Worm (Caenorhabditis elegans) whole organism, L1 larva: ENCODE measurements around the gene C17H12.37.

Experiments used
- C16A3.4 ChIP-seq: fragments of 150-350 bp; optimal IDR thresholded peaks from 2 replicates; lab custom pipeline; 2014; ENCODE audit warnings: missing biosample characterization, missing genetic modification characterization
- F16B12.6 ChIP-seq: fragments of 150-350 bp; optimal IDR thresholded peaks from 2 replicates; lab custom pipeline; 2014; ENCODE audit warnings: missing biosample characterization, missing genetic modification characterization
- alr-1 ChIP-seq: fragments of 200-800 bp; sonication (Bioruptor generic); optimal IDR thresholded peaks from 2 replicates; lab custom pipeline; 2018; ENCODE audit warnings: borderline replicate concordance, mild to moderate bottlenecking, missing genetic modification characterization, missing compliant biosample characterization
- ama-1 ChIP-seq: fragments of 150-350 bp; optimal IDR thresholded peaks from 2 replicates; lab custom pipeline; 2014
- blmp-1 ChIP-seq: fragments of 150-350 bp; optimal IDR thresholded peaks from 2 replicates; lab custom pipeline; 2014; ENCODE audit warnings: missing biosample characterization, missing genetic modification characterization
- ceh-63 ChIP-seq: fragments of 200-800 bp; sonication (Bioruptor generic); optimal IDR thresholded peaks from 2 replicates; lab custom pipeline; 2018; ENCODE audit warnings: mild to moderate bottlenecking, missing genetic modification characterization, missing compliant biosample characterization
- ceh-88 ChIP-seq: fragments of 200-800 bp; sonication (Bioruptor generic); IDR thresholded peaks from 2 replicates; pipeline ENCODE4 v1.3.6; 2022; ENCODE audit warnings: missing genetic modification characterization, missing compliant biosample characterization
- ceh-90 ChIP-seq: sonication (generic microtip); optimal IDR thresholded peaks from 2 replicates; lab custom pipeline; 2016; ENCODE audit warnings: missing genetic modification characterization, missing compliant biosample characterization
- egl-13 ChIP-seq: sonication (generic microtip); optimal IDR thresholded peaks from 2 replicates; lab custom pipeline; 2016; ENCODE audit warnings: missing genotype, missing genetic modification reagents, missing genetic modification characterization, missing compliant biosample characterization
- elt-2 ChIP-seq: sonication (generic microtip); optimal IDR thresholded peaks from 2 replicates; lab custom pipeline; 2016; ENCODE audit warnings: missing genetic modification characterization, mild to moderate bottlenecking, inconsistent platforms, missing compliant biosample characterization, missing genetic modification reagents
- elt-3 ChIP-seq, 6 experiments: fragments of 150-350 bp in 1 of 6; sonication (generic microtip); optimal IDR thresholded peaks; 2 replicates each; lab custom pipeline; 2017 to 2018; ENCODE audit warnings: missing biosample characterization in 6 of 6, missing genetic modification characterization in 6 of 6, inconsistent platforms in 1 of 6
- ets-5 ChIP-seq: fragments of 200-800 bp; sonication (Bioruptor generic); IDR thresholded peaks from 2 replicates; pipeline ENCODE4 v1.3.6; 2022; ENCODE audit warnings: missing genetic modification characterization, missing compliant biosample characterization
- grh-1 ChIP-seq: fragments of 200-800 bp; sonication (Bioruptor generic); IDR thresholded peaks from 2 replicates; pipeline ENCODE4 v1.3.6; 2022; ENCODE audit warnings: missing genetic modification reagents, missing genetic modification characterization, missing compliant biosample characterization
- hlh-17 ChIP-seq: fragments of 200-800 bp; sonication (Bioruptor generic); optimal IDR thresholded peaks from 2 replicates; lab custom pipeline; 2018; ENCODE audit warnings: missing genetic modification characterization, mild to moderate bottlenecking, missing compliant biosample characterization, moderate library complexity, borderline replicate concordance
- hlh-4 ChIP-seq: sonication (generic microtip); optimal IDR thresholded peaks from 2 replicates; lab custom pipeline; 2016; ENCODE audit warnings: mild to moderate bottlenecking, missing genetic modification characterization, missing compliant biosample characterization
- irx-1 ChIP-seq: sonication (generic microtip); optimal IDR thresholded peaks from 2 replicates; lab custom pipeline; 2016; ENCODE audit warnings: missing genetic modification characterization, missing compliant biosample characterization
- isw-1 ChIP-seq: fragments of 200-800 bp; sonication (Bioruptor generic); IDR thresholded peaks from 2 replicates; pipeline ENCODE4 v1.3.6; 2022; ENCODE audit warnings: missing genetic modification characterization, missing compliant biosample characterization
- jun-1 ChIP-seq: fragments of 150-350 bp; optimal IDR thresholded peaks from 2 replicates; lab custom pipeline; 2014; ENCODE audit warnings: missing biosample characterization, missing genetic modification reagents, missing genetic modification characterization
- lin-15B ChIP-seq: fragments of 150-350 bp; sonication (generic microtip); optimal IDR thresholded peaks from 3 replicates; lab custom pipeline; 2014; ENCODE audit warnings: missing biosample characterization, missing genetic modification characterization
- lin-35 ChIP-seq, 2 experiments: fragments of 150-350 bp; optimal IDR thresholded peaks; 2 replicates each; lab custom pipeline; 2014; ENCODE audit warnings: missing biosample characterization in 2 of 2, missing genetic modification characterization in 2 of 2, missing genetic modification reagents in 2 of 2
- lin-39 ChIP-seq: fragments of 150-350 bp; optimal IDR thresholded peaks from 2 replicates; lab custom pipeline; 2014; ENCODE audit warnings: missing biosample characterization, missing genetic modification reagents, missing genetic modification characterization
- lir-3 ChIP-seq: sonication (generic microtip); optimal IDR thresholded peaks from 2 replicates; lab custom pipeline; 2016; ENCODE audit warnings: mild to moderate bottlenecking, missing genetic modification characterization, moderate library complexity, missing compliant biosample characterization; ENCODE audit not compliant: poor library complexity
- lsy-2 ChIP-seq, 2 experiments: fragments of 150-350 bp; optimal IDR thresholded peaks; 2 replicates each; lab custom pipeline; 2014; ENCODE audit warnings: missing biosample characterization in 2 of 2, missing genetic modification characterization in 2 of 2
- mdl-1 ChIP-seq, 2 experiments: fragments of 150-350 bp; optimal IDR thresholded peaks; 2 replicates each; lab custom pipeline; 2014 to 2017; ENCODE audit warnings: missing biosample characterization in 2 of 2, missing genetic modification characterization in 2 of 2, inconsistent platforms in 1 of 2
- mef-2 ChIP-seq: fragments of 150-350 bp; optimal IDR thresholded peaks from 2 replicates; lab custom pipeline; 2014; ENCODE audit warnings: missing biosample characterization, missing genetic modification characterization
- mep-1 ChIP-seq: fragments of 150-350 bp; optimal IDR thresholded peaks from 2 replicates; lab custom pipeline; 2014; ENCODE audit warnings: missing biosample characterization, missing genetic modification characterization
- nhr-11 ChIP-seq: fragments of 150-350 bp; optimal IDR thresholded peaks from 2 replicates; lab custom pipeline; 2014; ENCODE audit warnings: missing biosample characterization, missing genetic modification characterization
- nhr-19 ChIP-seq: fragments of 200-800 bp; sonication (Bioruptor generic); conservative IDR thresholded peaks from 2 replicates; pipeline ENCODE4 v1.3.6; 2022; ENCODE audit warnings: missing genetic modification characterization, missing compliant biosample characterization
- nhr-20 ChIP-seq: sonication (generic microtip); optimal IDR thresholded peaks from 2 replicates; lab custom pipeline; 2016; ENCODE audit warnings: mild to moderate bottlenecking, missing genetic modification characterization, missing compliant biosample characterization
- nhr-237 ChIP-seq: fragments of 150-350 bp; optimal IDR thresholded peaks from 2 replicates; lab custom pipeline; 2014; ENCODE audit warnings: missing biosample characterization, missing genetic modification characterization
- nhr-47 ChIP-seq: sonication (generic microtip); optimal IDR thresholded peaks from 2 replicates; lab custom pipeline; 2016; ENCODE audit warnings: mild to moderate bottlenecking, missing genetic modification characterization, moderate library complexity, missing compliant biosample characterization
- nhr-71 ChIP-seq: sonication (generic microtip); optimal IDR thresholded peaks from 2 replicates; lab custom pipeline; 2016; ENCODE audit warnings: mild to moderate bottlenecking, missing genetic modification characterization, moderate library complexity, missing compliant biosample characterization
- nhr-77 ChIP-seq: fragments of 150-350 bp; optimal IDR thresholded peaks from 2 replicates; lab custom pipeline; 2014; ENCODE audit warnings: missing biosample characterization, missing genetic modification characterization
- nhr-84 ChIP-seq: sonication (generic microtip); optimal IDR thresholded peaks from 2 replicates; lab custom pipeline; 2017; ENCODE audit warnings: missing biosample characterization, missing genetic modification characterization
- pag-3 ChIP-seq: sonication (generic microtip); optimal IDR thresholded peaks from 2 replicates; lab custom pipeline; 2017; ENCODE audit warnings: missing genetic modification characterization, mild to moderate bottlenecking, missing compliant biosample characterization, antibody characterized with exemption, borderline replicate concordance; ENCODE audit not compliant: insufficient read depth
- snu-23 ChIP-seq: sonication (generic microtip); optimal IDR thresholded peaks from 2 replicates; lab custom pipeline; 2016; ENCODE audit warnings: missing genetic modification characterization, missing compliant biosample characterization
- sox-4 ChIP-seq: sonication (generic microtip); optimal IDR thresholded peaks from 2 replicates; lab custom pipeline; 2016; ENCODE audit warnings: missing genetic modification characterization, missing compliant biosample characterization
- swsn-7 ChIP-seq: sonication (generic microtip); optimal IDR thresholded peaks from 2 replicates; lab custom pipeline; 2016; ENCODE audit warnings: missing genetic modification characterization, missing compliant biosample characterization
- tbx-2 ChIP-seq: sonication (generic microtip); optimal IDR thresholded peaks from 2 replicates; lab custom pipeline; 2016; ENCODE audit warnings: missing genetic modification characterization, missing compliant biosample characterization
- tlp-1 ChIP-seq: fragments of 150-350 bp; optimal IDR thresholded peaks from 2 replicates; lab custom pipeline; 2014; ENCODE audit warnings: missing biosample characterization, missing genetic modification characterization
- unc-30 ChIP-seq: sonication (generic microtip); optimal IDR thresholded peaks from 2 replicates; lab custom pipeline; 2017; ENCODE audit warnings: missing biosample characterization, missing genetic modification characterization
- unc-62 ChIP-seq: fragments of 150-350 bp; optimal IDR thresholded peaks from 2 replicates; lab custom pipeline; 2014; ENCODE audit warnings: missing biosample characterization, missing genetic modification reagents, missing genetic modification characterization
- unc-86 ChIP-seq: sonication (generic microtip); optimal IDR thresholded peaks from 2 replicates; lab custom pipeline; 2016; ENCODE audit warnings: missing genetic modification characterization, missing compliant biosample characterization
- unc-98 ChIP-seq: fragments of 200-800 bp; sonication (Bioruptor generic); IDR thresholded peaks from 2 replicates; pipeline ENCODE4 v1.3.6; 2022; ENCODE audit warnings: missing genetic modification characterization, missing compliant biosample characterization
- vab-15 ChIP-seq: sonication (generic microtip); optimal IDR thresholded peaks from 2 replicates; lab custom pipeline; 2017; ENCODE audit warnings: missing genotype, mild to moderate bottlenecking, missing genetic modification characterization, missing compliant biosample characterization
- xbp-1 ChIP-seq: sonication (generic microtip); optimal IDR thresholded peaks from 2 replicates; lab custom pipeline; 2016; ENCODE audit warnings: missing genetic modification characterization, missing compliant biosample characterization
- zag-1 ChIP-seq: fragments of 150-350 bp; optimal IDR thresholded peaks from 2 replicates; lab custom pipeline; 2014; ENCODE audit warnings: missing biosample characterization, missing genetic modification characterization
- zip-4 ChIP-seq: fragments of 200-800 bp; sonication (Bioruptor generic); optimal IDR thresholded peaks from 2 replicates; lab custom pipeline; 2018; ENCODE audit warnings: mild to moderate bottlenecking, missing genetic modification characterization, moderate library complexity, missing compliant biosample characterization
- ztf-11 ChIP-seq, 2 experiments: sonication (generic microtip); optimal IDR thresholded peaks; 2 replicates each; lab custom pipeline; 2016 to 2017; ENCODE audit warnings: missing genetic modification characterization in 2 of 2, missing biosample characterization in 1 of 2, missing compliant biosample characterization in 1 of 2
- ztf-4 ChIP-seq: fragments of 150-350 bp; optimal IDR thresholded peaks from 2 replicates; lab custom pipeline; 2014; ENCODE audit warnings: missing biosample characterization, missing genetic modification characterization

The C17H12.37 gene

DNA sequence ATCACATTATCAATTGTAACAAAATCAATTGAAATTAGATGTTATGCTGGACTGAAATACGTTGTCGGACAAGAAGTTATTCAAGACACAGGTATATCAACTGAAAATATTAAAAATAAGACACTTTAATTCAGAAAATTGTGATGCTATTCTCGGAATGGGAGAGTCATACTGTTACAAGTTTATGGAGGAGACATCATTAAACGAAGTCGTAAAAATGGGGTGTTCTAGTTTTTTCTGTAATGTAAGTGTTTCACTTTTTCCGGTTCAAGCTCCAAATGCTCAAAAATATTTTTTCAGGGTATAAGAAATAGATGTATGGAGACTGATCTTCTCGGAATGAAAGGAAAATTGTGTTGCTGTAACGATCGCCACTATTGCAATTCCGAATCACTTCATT lies at the start of gene C17H12.37:
Gene C17H12.37 (plus strand): TSS at position 301 of the 400 bp plus-strand sequence.
- TF ChIP-seq ztf-4 (tag; lab: Kevin White, UChicago) (no peak), blmp-1 (tag; lab: Kevin White, UChicago) (no peak), pag-3 (tag; lab: Kevin White, UChicago) (no peak)

DNA sequence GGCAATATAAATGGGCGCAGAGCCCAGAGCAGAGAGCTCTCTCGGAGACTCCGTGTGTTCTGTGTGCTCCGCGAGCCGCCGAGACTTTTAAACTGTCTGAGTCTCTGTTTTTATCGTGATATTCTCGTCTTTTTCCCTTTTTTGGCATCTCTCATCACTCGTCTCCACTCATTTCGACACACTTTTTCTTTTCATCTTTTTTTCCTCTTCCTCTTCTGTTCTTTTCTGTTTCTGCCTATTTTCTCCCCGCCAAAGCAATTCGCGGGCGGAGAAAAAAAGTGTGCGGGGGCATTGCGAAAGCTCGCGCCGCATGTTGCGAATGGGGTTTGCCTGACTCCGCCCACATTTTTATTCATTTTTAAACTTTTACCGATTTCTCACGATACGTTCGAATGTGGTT lies 48.5 kb upstream of the C17H12.37 start:
- peak; percentile 10 for TF ChIP-seq vab-15 (tag; lab: Kevin White, UChicago)
- TF ChIP-seq mef-2 (tag; lab: Kevin White, UChicago), result peak; percentile 44
- TF ChIP-seq zag-1 (tag; lab: Kevin White, UChicago), result peak; percentile 16
- TF ChIP-seq ceh-88 (GFP tag; lab: Robert Waterston, UW), result no peak; the same call in 1 of the 2 replicates
- no peak for TF ChIP-seq nhr-84 (tag; lab: Kevin White, UChicago)
- TF ChIP-seq nhr-77 (tag; lab: Kevin White, UChicago), result peak; percentile 77
- TF ChIP-seq hlh-4 (tag; lab: Kevin White, UChicago), result no peak
- TF ChIP-seq nhr-237 (tag; lab: Kevin White, UChicago), result peak; percentile 69
- TF ChIP-seq lin-35 (GFP tag; optimal IDR thresholded peaks at IDR 0.05; lab: Kevin White, UChicago), result peak; percentile 82 to 86
- peak in 2 of 6 experiments; percentile 15 to 58 for TF ChIP-seq elt-3 (tag; optimal IDR thresholded peaks at IDR 0.05; lab: Kevin White, UChicago)
- peak; percentile 52 for TF ChIP-seq lin-15B (tag; lab: Kevin White, UChicago)
- TF ChIP-seq snu-23 (GFP tag; lab: Kevin White, UChicago), result peak; percentile 92
- TF ChIP-seq swsn-7 (tag; lab: Kevin White, UChicago), result peak; percentile 89
- peak; percentile 68 for TF ChIP-seq zip-4 (GFP tag; lab: Kevin White, UChicago)
- no peak for TF ChIP-seq hlh-17 (GFP tag; lab: Kevin White, UChicago)
- TF ChIP-seq ceh-90 (tag; lab: Kevin White, UChicago), result peak; percentile 21
- peak; percentile 73 for TF ChIP-seq elt-2
- TF ChIP-seq ama-1 (lab: Kevin White, UChicago), result peak; percentile 37
- TF ChIP-seq lsy-2 (tag; optimal IDR thresholded peaks at IDR 0.05; lab: Kevin White, UChicago), result peak; percentile 84 to 87
- no peak for TF ChIP-seq alr-1 (tag; lab: Kevin White, UChicago)
- peak; percentile 87 for TF ChIP-seq unc-86 (tag; lab: Kevin White, UChicago)
- peak; percentile 92 for TF ChIP-seq C16A3.4 (tag; lab: Kevin White, UChicago)
- TF ChIP-seq mdl-1 (tag; optimal IDR thresholded peaks at IDR 0.05; lab: Kevin White, UChicago), result peak in 1 of 2 experiments; percentile 73
- peak; percentile 88 for TF ChIP-seq nhr-20
- TF ChIP-seq nhr-19, result peak; percentile 80
- TF ChIP-seq ztf-4 (tag; lab: Kevin White, UChicago), result peak; percentile 57
- peak; percentile 84 for TF ChIP-seq xbp-1 (tag; lab: Kevin White, UChicago)
- peak; percentile 78 for TF ChIP-seq irx-1
- no peak for TF ChIP-seq ceh-63 (GFP tag; lab: Kevin White, UChicago)
- TF ChIP-seq unc-30 (tag; lab: Kevin White, UChicago), result no peak
- peak; percentile 21 for TF ChIP-seq lin-39 (tag; lab: Kevin White, UChicago)
- peak; percentile 90 for TF ChIP-seq mep-1
- TF ChIP-seq unc-98, result no peak
- TF ChIP-seq lir-3 (tag; lab: Kevin White, UChicago), result peak; percentile 75
- peak; percentile 91 for TF ChIP-seq nhr-47
- peak; percentile 54 for TF ChIP-seq F16B12.6 (tag; lab: Kevin White, UChicago)
- peak; percentile 92 for TF ChIP-seq nhr-71 (tag; lab: Kevin White, UChicago)
- peak; percentile 78 for TF ChIP-seq jun-1 (tag; lab: Kevin White, UChicago)
- peak in 1 of 2 experiments; percentile 71 for TF ChIP-seq ztf-11 (tag; optimal IDR thresholded peaks at IDR 0.05; lab: Kevin White, UChicago)
- TF ChIP-seq tbx-2, result peak; percentile 88
- TF ChIP-seq blmp-1 (tag; lab: Kevin White, UChicago), result peak; percentile 91
- TF ChIP-seq isw-1 (GFP tag; lab: Robert Waterston, UW), result peak; percentile 71
- TF ChIP-seq ets-5, result no peak
- peak; percentile 41; the same call in 1 of the 2 replicates for TF ChIP-seq grh-1
- peak; percentile 79 for TF ChIP-seq sox-4 (tag; lab: Kevin White, UChicago)
- TF ChIP-seq unc-62, result no peak
- TF ChIP-seq egl-13 (tag; lab: Kevin White, UChicago), result peak; percentile 88
- TF ChIP-seq tlp-1 (tag; lab: Kevin White, UChicago), result no peak
- TF ChIP-seq nhr-11 (tag; lab: Kevin White, UChicago), result peak; percentile 26
